Worm (Caenorhabditis elegans) whole organism, young adult: ENCODE data around the gene Y43F4A.1.

Experiments used
- B0019.2 ChIP-seq: fragments of 200-800 bp; sonication (Bioruptor generic); conservative IDR thresholded peaks from 2 replicates; pipeline ENCODE4 v1.3.6; 2022; ENCODE audit warnings: missing genetic modification reagents, missing genetic modification characterization, missing compliant biosample characterization
- C06A6.2 ChIP-seq: fragments of 200-800 bp; sonication (Bioruptor generic); conservative IDR thresholded peaks from 2 replicates; pipeline ENCODE4 v1.3.6; 2022; ENCODE audit warnings: missing genetic modification characterization, missing compliant biosample characterization
- D2030.7 ChIP-seq: fragments of 200-800 bp; sonication (Bioruptor generic); IDR thresholded peaks from 2 replicates; pipeline ENCODE4 v1.3.6; 2022; ENCODE audit warnings: missing genetic modification reagents, missing genetic modification characterization, missing compliant biosample characterization
- K11D2.4 ChIP-seq: fragments of 200-800 bp; sonication (Bioruptor generic); IDR thresholded peaks from 2 replicates; pipeline ENCODE4 v1.3.6; 2022; ENCODE audit warnings: missing genetic modification reagents, missing genetic modification characterization, missing compliant biosample characterization
- Y53G8AR.9 ChIP-seq: fragments of 200-800 bp; sonication (Bioruptor generic); conservative IDR thresholded peaks from 2 replicates; pipeline ENCODE4 v1.3.6; 2022; ENCODE audit warnings: missing genetic modification reagents, missing genetic modification characterization, missing compliant biosample characterization
- ama-1 ChIP-seq, 3 experiments: fragments of 150-350 bp in 1 of 3; sonication (generic microtip) in 2 of 3; optimal IDR thresholded peaks; 2 replicates each; lab custom pipeline; 2014 to 2018; ENCODE audit warnings: missing biosample characterization in 2 of 3, missing genetic modification characterization in 2 of 3, missing genetic modification reagents in 2 of 3
- ceh-27 ChIP-seq: fragments of 200-800 bp; sonication (Bioruptor generic); optimal IDR thresholded peaks from 2 replicates; lab custom pipeline; 2018; ENCODE audit warnings: mild to moderate bottlenecking, missing genetic modification characterization, moderate library complexity, missing compliant biosample characterization
- egl-18 ChIP-seq: fragments of 200-800 bp; sonication (Bioruptor generic); IDR thresholded peaks from 2 replicates; pipeline ENCODE4 v1.3.6; 2022; ENCODE audit warnings: missing genetic modification reagents, missing genetic modification characterization, missing compliant biosample characterization
- gei-17 ChIP-seq: fragments of 200-800 bp; sonication (Bioruptor generic); optimal IDR thresholded peaks from 2 replicates; lab custom pipeline; 2018; ENCODE audit warnings: mild to moderate bottlenecking, missing genetic modification characterization, missing compliant biosample characterization
- pha-4 ChIP-seq: fragments of 150-350 bp; sonication (generic microtip); optimal IDR thresholded peaks from 2 replicates; lab custom pipeline; 2014; ENCODE audit warnings: missing biosample characterization, missing genetic modification reagents, missing genetic modification characterization
- rec-8 ChIP-seq, 2 experiments: sonication (generic microtip); optimal IDR thresholded peaks; 2 replicates each; lab custom pipeline; 2016; ENCODE audit warnings: mild to moderate bottlenecking in 2 of 2, missing genetic modification characterization in 2 of 2, missing genetic modification reagents in 2 of 2, missing genotype in 2 of 2, missing biosample characterization in 1 of 2, missing compliant biosample characterization in 1 of 2, moderate library complexity in 1 of 2
- somi-1 ChIP-seq: fragments of 200-800 bp; sonication (Bioruptor generic); optimal IDR thresholded peaks from 2 replicates; lab custom pipeline; 2018; ENCODE audit warnings: mild to moderate bottlenecking, missing genetic modification characterization, missing compliant biosample characterization

- no peak for TF ChIP-seq gei-17 (GFP tag; lab: Kevin White, UChicago)
- TF ChIP-seq rec-8 (tag; optimal IDR thresholded peaks at IDR 0.05; lab: Kevin White, UChicago), result no peak
- no peak for TF ChIP-seq B0019.2 (GFP tag; lab: Robert Waterston, UW)
- no peak for TF ChIP-seq C06A6.2 (GFP tag; lab: Robert Waterston, UW)
- no peak for TF ChIP-seq D2030.7 (GFP tag; lab: Robert Waterston, UW)
- TF ChIP-seq ceh-27 (GFP tag; lab: Kevin White, UChicago), result no peak
- TF ChIP-seq K11D2.4 (GFP tag; lab: Robert Waterston, UW), result no peak
- TF ChIP-seq ama-1 (optimal IDR thresholded peaks at IDR 0.05; lab: Kevin White, UChicago), result no peak
- no peak for TF ChIP-seq ama-1 (GFP tag; optimal IDR thresholded peaks at IDR 0.05; lab: Kevin White, UChicago)
- TF ChIP-seq somi-1 (GFP tag; lab: Kevin White, UChicago), result no peak
- TF ChIP-seq egl-18 (GFP tag; lab: Robert Waterston, UW), result no peak
- no peak for TF ChIP-seq pha-4 (tag; lab: Kevin White, UChicago)
- TF ChIP-seq Y53G8AR.9 (GFP tag; lab: Robert Waterston, UW), result no peak
Observed at ce11 chrIII:13262987-13263386, 40.1 kb downstream of the Y43F4A.1 start, which contains the start of gene F56A8.4.
